Fruit fly (Drosophila melanogaster) S2 (cell line): ENCODE results near the gene Rca1.

Experiments used
- CG8478 ChIP-seq: fragments of >200 bp; optimal IDR thresholded peaks from 2 replicates; lab custom pipeline; 2018
- CTCF ChIP-seq, 2 experiments: fragments of >200 bp; optimal IDR thresholded peaks; 2 replicates each; lab custom pipeline; 2018

dm6 chr2L:6836114-6836513 lies 16.0 kb upstream of the Rca1 start:
- no peak for TF ChIP-seq CG8478 (lab: Kevin White, UChicago)
- TF ChIP-seq CTCF (optimal IDR thresholded peaks at IDR 0.05; lab: Kevin White, UChicago), result no peak
